Worm (Caenorhabditis elegans) whole organism, L2 larva: ENCODE results near the gene srh-76.

Source experiments
- blmp-1 ChIP-seq: sonication (generic microtip); optimal IDR thresholded peaks from 2 replicates; lab custom pipeline; 2017; ENCODE audit warnings: missing genetic modification characterization, mild to moderate bottlenecking, missing compliant biosample characterization, antibody characterized with exemption, moderate library complexity; ENCODE audit not compliant: insufficient read depth
- lin-13 ChIP-seq: fragments of 150-350 bp; optimal IDR thresholded peaks from 2 replicates; lab custom pipeline; 2014; ENCODE audit warnings: missing biosample characterization, missing genetic modification reagents, missing genetic modification characterization
- nhr-11 ChIP-seq: fragments of 150-350 bp; optimal IDR thresholded peaks from 2 replicates; lab custom pipeline; 2014; ENCODE audit warnings: missing biosample characterization, missing genetic modification characterization
- unc-62 ChIP-seq: fragments of 150-350 bp; optimal IDR thresholded peaks from 2 replicates; lab custom pipeline; 2014; ENCODE audit warnings: missing biosample characterization, missing genetic modification reagents, missing genetic modification characterization
- zag-1 ChIP-seq: fragments of 150-350 bp; optimal IDR thresholded peaks from 2 replicates; lab custom pipeline; 2014; ENCODE audit warnings: missing biosample characterization, missing genetic modification characterization

ce11 chrV:5835979-5836615 is 2.5 kb downstream of the srh-76 start:
- TF ChIP-seq zag-1 (tag; lab: Kevin White, UChicago) (no peak), unc-62 (GFP tag; lab: Kevin White, UChicago) (no peak), nhr-11 (tag; lab: Kevin White, UChicago) (no peak), lin-13 (no peak), blmp-1 (no peak)
